Worm (Caenorhabditis elegans) whole organism, mixed stage, embryonic: ENCODE results near the gene zfp-2.

Source experiments
- ceh-83 ChIP-seq: fragments of 200-800 bp; sonication (Bioruptor generic); optimal IDR thresholded peaks from 2 replicates; lab custom pipeline; 2018; ENCODE audit warnings: mild to moderate bottlenecking, missing genetic modification characterization, missing compliant biosample characterization
- ces-1 ChIP-seq: fragments of 150-350 bp; optimal IDR thresholded peaks from 2 replicates; lab custom pipeline; 2014; ENCODE audit warnings: missing biosample characterization, missing genetic modification reagents, missing genetic modification characterization
- elt-3 ChIP-seq: fragments of 150-350 bp; optimal IDR thresholded peaks from 2 replicates; lab custom pipeline; 2014; ENCODE audit warnings: missing biosample characterization, missing genetic modification characterization
- lin-13 ChIP-seq: fragments of 150-350 bp; optimal IDR thresholded peaks from 2 replicates; lab custom pipeline; 2014; ENCODE audit warnings: missing biosample characterization, missing genetic modification characterization
- lsy-2 ChIP-seq: fragments of 150-350 bp; optimal IDR thresholded peaks from 2 replicates; lab custom pipeline; 2014; ENCODE audit warnings: missing biosample characterization, missing genetic modification characterization
- nhr-12 ChIP-seq: fragments of 150-350 bp; optimal IDR thresholded peaks from 2 replicates; lab custom pipeline; 2014; ENCODE audit warnings: missing biosample characterization, missing genetic modification characterization
- nhr-237 ChIP-seq: fragments of 150-350 bp; optimal IDR thresholded peaks from 2 replicates; lab custom pipeline; 2014; ENCODE audit warnings: missing biosample characterization, missing genetic modification characterization
- nhr-28 ChIP-seq: fragments of 150-350 bp; optimal IDR thresholded peaks from 2 replicates; lab custom pipeline; 2014; ENCODE audit warnings: missing biosample characterization, missing genetic modification characterization
- sptf-1 ChIP-seq: sonication (generic microtip); optimal IDR thresholded peaks from 2 replicates; lab custom pipeline; 2017; ENCODE audit warnings: mild to moderate bottlenecking, missing genetic modification characterization, moderate library complexity, missing compliant biosample characterization
- unc-39 ChIP-seq: fragments of 150-350 bp; optimal IDR thresholded peaks from 2 replicates; lab custom pipeline; 2014; ENCODE audit warnings: missing biosample characterization, missing genetic modification characterization
- unc-62 ChIP-seq: fragments of 150-350 bp; optimal IDR thresholded peaks from 2 replicates; lab custom pipeline; 2014; ENCODE audit warnings: missing biosample characterization, missing genetic modification reagents, missing genetic modification characterization
- zip-8 ChIP-seq: fragments of 150-350 bp; optimal IDR thresholded peaks from 2 replicates; lab custom pipeline; 2014; ENCODE audit warnings: missing biosample characterization, missing genetic modification characterization
- ztf-11 ChIP-seq: fragments of 150-350 bp; optimal IDR thresholded peaks from 2 replicates; lab custom pipeline; 2014; ENCODE audit warnings: missing biosample characterization, missing genetic modification characterization

- TF ChIP-seq ztf-11 (tag; lab: Kevin White, UChicago) (no peak), nhr-12 (tag; lab: Kevin White, UChicago) (no peak), elt-3 (tag; lab: Kevin White, UChicago) (no peak), unc-62 (GFP tag; lab: Kevin White, UChicago) (no peak), nhr-237 (tag; lab: Kevin White, UChicago) (no peak), unc-39 (tag; lab: Kevin White, UChicago) (no peak), ceh-83 (GFP tag; lab: Kevin White, UChicago) (no peak), nhr-28 (tag; lab: Kevin White, UChicago) (no peak), lsy-2 (tag; lab: Kevin White, UChicago) (no peak), lin-13 (no peak), zip-8 (tag; lab: Kevin White, UChicago) (no peak), sptf-1 (tag; lab: Kevin White, UChicago) (no peak), ces-1 (no peak)
Measured at ce11 chrII:9575670-9576069, 18.2 kb downstream of the zfp-2 start, which contains the start of gene exc-7.
